Worm (Caenorhabditis elegans) whole organism, L1 larva: ENCODE measurements around the gene hrg-2.

Source experiments
- C34B4.2 ChIP-seq: sonication (generic microtip); optimal IDR thresholded peaks from 2 replicates; lab custom pipeline; 2017; ENCODE audit warnings: mild to moderate bottlenecking, missing genetic modification characterization, missing compliant biosample characterization
- ama-1 ChIP-seq: fragments of 150-350 bp; optimal IDR thresholded peaks from 2 replicates; lab custom pipeline; 2014
- ceh-8 ChIP-seq: fragments of 200-800 bp; sonication (Bioruptor generic); optimal IDR thresholded peaks from 2 replicates; lab custom pipeline; 2018; ENCODE audit warnings: mild to moderate bottlenecking, missing genetic modification characterization, moderate library complexity, missing compliant biosample characterization
- ceh-82 ChIP-seq, 3 experiments: fragments of 150-350 bp in 1 of 3; sonication (generic microtip) in 2 of 3; optimal IDR thresholded peaks; 2 replicates each; lab custom pipeline; 2014 to 2017; ENCODE audit warnings: missing biosample characterization in 3 of 3, missing genetic modification characterization in 3 of 3
- ces-1 ChIP-seq: fragments of 150-350 bp; optimal IDR thresholded peaks from 2 replicates; lab custom pipeline; 2014; ENCODE audit warnings: missing biosample characterization, missing genetic modification reagents, missing genetic modification characterization
- efl-3 ChIP-seq: fragments of 200-800 bp; sonication (Bioruptor generic); optimal IDR thresholded peaks from 2 replicates; lab custom pipeline; 2018; ENCODE audit warnings: mild to moderate bottlenecking, missing genetic modification characterization, missing compliant biosample characterization
- egl-13 ChIP-seq: sonication (generic microtip); optimal IDR thresholded peaks from 2 replicates; lab custom pipeline; 2016; ENCODE audit warnings: missing genotype, missing genetic modification reagents, missing genetic modification characterization, missing compliant biosample characterization
- irx-1 ChIP-seq: sonication (generic microtip); optimal IDR thresholded peaks from 2 replicates; lab custom pipeline; 2016; ENCODE audit warnings: missing genetic modification characterization, missing compliant biosample characterization
- lin-15B ChIP-seq: fragments of 150-350 bp; sonication (generic microtip); optimal IDR thresholded peaks from 3 replicates; lab custom pipeline; 2014; ENCODE audit warnings: missing biosample characterization, missing genetic modification characterization

- no peak for TF ChIP-seq ceh-82 (tag; optimal IDR thresholded peaks at IDR 0.05; lab: Kevin White, UChicago)
- TF ChIP-seq ama-1 (lab: Kevin White, UChicago), result no peak
- TF ChIP-seq egl-13 (tag; lab: Kevin White, UChicago), result no peak
- TF ChIP-seq efl-3 (GFP tag; lab: Kevin White, UChicago), result no peak
- no peak for TF ChIP-seq ceh-8 (GFP tag; lab: Kevin White, UChicago)
- no peak for TF ChIP-seq irx-1 (tag; lab: Kevin White, UChicago)
- no peak for TF ChIP-seq C34B4.2 (tag; lab: Kevin White, UChicago)
- no peak for TF ChIP-seq ces-1 (GFP tag; lab: Kevin White, UChicago)
- TF ChIP-seq lin-15B, result no peak
Observed at ce11 chrV:12408525-12408924, 1.8 kb downstream of the hrg-2 start, which contains the start of gene cdr-4.
